Fruit fly (Drosophila melanogaster) whole organism: Measurements from ENCODE around the gene Pitslre.
A peak's percentile ranks its signal among the peaks of the same experiment; 100 is the strongest.

ENCODE experiments used
- CG8478 ChIP-seq: fragments of >200 bp; optimal IDR thresholded peaks from 2 replicates; lab custom pipeline; 2018; ENCODE audit warnings: inconsistent platforms
- Dll ChIP-seq: fragments of >200 bp; optimal IDR thresholded peaks from 2 replicates; lab custom pipeline; 2017
- EcR ChIP-seq, 2 experiments: fragments of >200 bp; optimal IDR thresholded peaks; 2 replicates each; lab custom pipeline; 2017; ENCODE audit warnings: missing biosample characterization in 2 of 2, missing genetic modification characterization in 2 of 2, missing genetic modification reagents in 2 of 2
- pan ChIP-seq: fragments of >200 bp; optimal IDR thresholded peaks from 2 replicates; lab custom pipeline; 2017
- psq ChIP-seq: fragments of >200 bp; optimal IDR thresholded peaks from 2 replicates; lab custom pipeline; 2017
- usp ChIP-seq: fragments of >200 bp; optimal IDR thresholded peaks from 2 replicates; lab custom pipeline; 2017; ENCODE audit warnings: missing biosample characterization, missing genetic modification characterization, mixed read lengths

Gene Pitslre

dm6 chr3L:20784812-20785671, 13.7 kb downstream of the Pitslre start:
- peak; percentile 93 for TF ChIP-seq Dll (lab: Kevin White, UChicago)
- TF ChIP-seq usp: no peak

- TF ChIP-seq Dll (lab: Kevin White, UChicago) (no peak), CG8478 (lab: Kevin White, UChicago) (no peak)
These were observed 14.6 kb downstream of the Pitslre start, which contains the start of gene Pcif1 for dm6 chr3L:20785742-20786427. Pcif1 (minus strand) TSS chr3L:20786197.

dm6 chr3L:20787835-20788380, 16.6 kb downstream of the Pitslre start, which contains the start of gene CG11396:
CG11396 (minus strand) TSS chr3L:20788137.
- TF ChIP-seq EcR (GFP tag; optimal IDR thresholded peaks at IDR 0.05; lab: Kevin White, UChicago): no peak
- no peak for TF ChIP-seq usp
- TF ChIP-seq pan (lab: Kevin White, UChicago): no peak
- no peak for TF ChIP-seq Dll (lab: Kevin White, UChicago)

dm6 chr3L:20789299-20789698, 18.0 kb downstream of the Pitslre start:
- no peak for TF ChIP-seq psq (lab: Kevin White, UChicago)
- TF ChIP-seq EcR (GFP tag; optimal IDR thresholded peaks at IDR 0.05; lab: Kevin White, UChicago): no peak
- no peak for TF ChIP-seq usp
- TF ChIP-seq CG8478 (lab: Kevin White, UChicago): no peak
- TF ChIP-seq pan (lab: Kevin White, UChicago): no peak
- no peak for TF ChIP-seq Dll (lab: Kevin White, UChicago)

dm6 chr3L:20792693-20793092, 21.4 kb downstream of the Pitslre start, which contains the start of gene Six4:
Six4 (minus strand) TSS chr3L:20792777.
- TF ChIP-seq EcR (GFP tag; optimal IDR thresholded peaks at IDR 0.05; lab: Kevin White, UChicago) (no peak), psq (lab: Kevin White, UChicago) (no peak), usp (no peak), pan (lab: Kevin White, UChicago) (no peak), CG8478 (lab: Kevin White, UChicago) (no peak), Dll (lab: Kevin White, UChicago) (no peak)

dm6 chr3L:20796757-20797156, 25.4 kb downstream of the Pitslre start:
- TF ChIP-seq usp: no peak
- TF ChIP-seq EcR (GFP tag; optimal IDR thresholded peaks at IDR 0.05; lab: Kevin White, UChicago): no peak
- no peak for TF ChIP-seq pan (lab: Kevin White, UChicago)
- TF ChIP-seq CG8478 (lab: Kevin White, UChicago): no peak
- no peak for TF ChIP-seq psq (lab: Kevin White, UChicago)
- no peak for TF ChIP-seq Dll (lab: Kevin White, UChicago)

dm6 chr3L:20797379-20797778, 26.1 kb downstream of the Pitslre start:
- no peak for TF ChIP-seq pan (lab: Kevin White, UChicago)
- no peak for TF ChIP-seq CG8478 (lab: Kevin White, UChicago)
- no peak for TF ChIP-seq psq (lab: Kevin White, UChicago)
- no peak for TF ChIP-seq usp
- no peak for TF ChIP-seq Dll (lab: Kevin White, UChicago)
- TF ChIP-seq EcR (GFP tag; optimal IDR thresholded peaks at IDR 0.05; lab: Kevin White, UChicago): no peak

- TF ChIP-seq pan (lab: Kevin White, UChicago): no peak
- TF ChIP-seq usp: no peak
- no peak for TF ChIP-seq EcR (GFP tag; optimal IDR thresholded peaks at IDR 0.05; lab: Kevin White, UChicago)
- TF ChIP-seq Dll (lab: Kevin White, UChicago): no peak
- no peak for TF ChIP-seq psq (lab: Kevin White, UChicago)
- no peak for TF ChIP-seq CG8478 (lab: Kevin White, UChicago)
These were observed 27.1 kb downstream of the Pitslre start, which contains the start of the genes CG3698 and tzn for dm6 chr3L:20798325-20798846. CG3698 (minus strand) TSS chr3L:20798375. tzn (plus strand) TSS chr3L:20798645.

- TF ChIP-seq psq (lab: Kevin White, UChicago) (no peak), CG8478 (lab: Kevin White, UChicago) (no peak), Dll (lab: Kevin White, UChicago) (no peak), EcR (GFP tag; optimal IDR thresholded peaks at IDR 0.05; lab: Kevin White, UChicago) (no peak), pan (lab: Kevin White, UChicago) (no peak), usp (no peak)
These were observed 28.9 kb downstream of the Pitslre start, which contains the start of gene Spc105R for dm6 chr3L:20800208-20800607. Spc105R (plus strand) TSS chr3L:20800410.

- TF ChIP-seq EcR (GFP tag; optimal IDR thresholded peaks at IDR 0.05; lab: Kevin White, UChicago) (no peak), pan (lab: Kevin White, UChicago) (no peak), psq (lab: Kevin White, UChicago) (no peak), usp (no peak)
These were observed 38.0 kb downstream of the Pitslre start, which contains the start of the genes CG3634 and HIPP1 for dm6 chr3L:20809088-20809999. CG3634 (minus strand) TSS chr3L:20809272. HIPP1 (plus strand) TSS chr3L:20809669.
